Fruit fly (Drosophila melanogaster) whole organism, embryonic: ENCODE data around the gene sol.
A peak's percentile ranks its signal among the peaks of the same experiment; 100 is the strongest.

Experiments used
- CG10274 ChIP-seq: fragments of 200-800 bp; sonication (Bioruptor generic); optimal IDR thresholded peaks from 3 replicates; lab custom pipeline; 2017; ENCODE audit warnings: missing biosample characterization, mild to moderate bottlenecking, missing genetic modification characterization
- CG1233 ChIP-seq: fragments of 200-800 bp; sonication (Bioruptor generic); optimal IDR thresholded peaks from 4 replicates; lab custom pipeline; 2018; ENCODE audit warnings: missing biosample characterization, mild to moderate bottlenecking, missing genetic modification characterization
- CG12659 ChIP-seq: fragments of 200-800 bp; sonication (Bioruptor generic); optimal IDR thresholded peaks from 3 replicates; lab custom pipeline; 2017; ENCODE audit warnings: mild to moderate bottlenecking, missing biosample characterization, missing genetic modification reagents, missing genetic modification characterization
- CG13894 ChIP-seq: fragments of 200-800 bp; sonication (Bioruptor generic); optimal IDR thresholded peaks from 3 replicates; lab custom pipeline; 2018; ENCODE audit warnings: missing biosample characterization, mild to moderate bottlenecking, missing genetic modification characterization, moderate library complexity
- CG17359 ChIP-seq: fragments of 200-800 bp; sonication (Bioruptor generic); optimal IDR thresholded peaks from 3 replicates; lab custom pipeline; 2018; ENCODE audit warnings: missing biosample characterization, mild to moderate bottlenecking, missing genetic modification characterization, moderate library complexity
- CG1792 ChIP-seq: fragments of 200-800 bp; sonication (Bioruptor generic); optimal IDR thresholded peaks from 2 replicates; lab custom pipeline; 2016; ENCODE audit warnings: missing biosample characterization, missing genetic modification characterization
- CG1832 ChIP-seq: fragments of 200-800 bp; sonication (Bioruptor generic); optimal IDR thresholded peaks from 2 replicates; lab custom pipeline; 2017; ENCODE audit warnings: missing biosample characterization, mild to moderate bottlenecking, missing genetic modification characterization, inconsistent platforms
- CG18476 ChIP-seq: fragments of 200-800 bp; sonication (Bioruptor generic); optimal IDR thresholded peaks from 2 replicates; lab custom pipeline; 2016; ENCODE audit warnings: missing biosample characterization, mild to moderate bottlenecking, missing genetic modification characterization
- CG18764 ChIP-seq: fragments of 200-800 bp; sonication (Bioruptor generic); optimal IDR thresholded peaks from 3 replicates; lab custom pipeline; 2016; ENCODE audit warnings: missing biosample characterization, missing genetic modification characterization
- CG2129 ChIP-seq: fragments of 200-800 bp; sonication (Bioruptor generic); IDR thresholded peaks from 2 replicates; pipeline ENCODE4 v1.3.6; 2022; ENCODE audit warnings: missing biosample characterization, missing genetic modification characterization; ENCODE audit not compliant: partially characterized antibody
- CG2199 ChIP-seq: fragments of 200-800 bp; sonication (Bioruptor generic); IDR thresholded peaks from 3 replicates; pipeline ENCODE4 v1.3.6; 2022; ENCODE audit warnings: missing biosample characterization, missing genetic modification characterization
- CG2202 ChIP-seq: fragments of 200-800 bp; sonication (Bioruptor generic); optimal IDR thresholded peaks from 2 replicates; lab custom pipeline; 2018; ENCODE audit warnings: missing biosample characterization, mild to moderate bottlenecking, missing genetic modification characterization
- CG30403 ChIP-seq: fragments of 200-800 bp; sonication (Bioruptor generic); optimal IDR thresholded peaks from 3 replicates; lab custom pipeline; 2016; ENCODE audit warnings: missing biosample characterization, missing genetic modification characterization
- CG31365 ChIP-seq: fragments of 200-800 bp; sonication (Bioruptor generic); optimal IDR thresholded peaks from 2 replicates; lab custom pipeline; 2018; ENCODE audit warnings: missing biosample characterization, mild to moderate bottlenecking, missing genetic modification characterization
- CG6272 ChIP-seq: fragments of 200-800 bp; sonication (Bioruptor generic); IDR thresholded peaks from 2 replicates; pipeline ENCODE4 v1.3.6; 2022; ENCODE audit warnings: missing biosample characterization, missing genetic modification characterization
- CG6813 ChIP-seq: fragments of 200-800 bp; sonication (Bioruptor generic); optimal IDR thresholded peaks from 2 replicates; lab custom pipeline; 2017; ENCODE audit warnings: missing biosample characterization, missing genetic modification characterization, mild to moderate bottlenecking, moderate library complexity, missing genetic modification reagents
- CG6854 ChIP-seq: fragments of 200-800 bp; sonication (Bioruptor generic); optimal IDR thresholded peaks from 3 replicates; lab custom pipeline; 2017; ENCODE audit warnings: missing biosample characterization, mild to moderate bottlenecking, missing genetic modification characterization
- CG7357 ChIP-seq: fragments of 200-800 bp; sonication (Bioruptor generic); IDR thresholded peaks from 3 replicates; pipeline ENCODE4 v1.3.6; 2022; ENCODE audit warnings: missing biosample characterization, missing genetic modification characterization
- CG8944 ChIP-seq: fragments of 200-800 bp; sonication (Bioruptor generic); optimal IDR thresholded peaks from 3 replicates; lab custom pipeline; 2016; ENCODE audit warnings: missing biosample characterization, missing genetic modification characterization
- CG9609 ChIP-seq: fragments of 200-800 bp; sonication (Bioruptor generic); optimal IDR thresholded peaks from 3 replicates; lab custom pipeline; 2016; ENCODE audit warnings: missing biosample characterization, missing genetic modification characterization
- CG9817 ChIP-seq: fragments of 200-800 bp; sonication (Bioruptor generic); optimal IDR thresholded peaks from 2 replicates; lab custom pipeline; 2018; ENCODE audit warnings: missing biosample characterization, mild to moderate bottlenecking, missing genetic modification characterization, moderate library complexity
- Dip2 ChIP-seq: fragments of 200-800 bp; sonication (Bioruptor generic); IDR thresholded peaks from 2 replicates; pipeline ENCODE4 v1.3.6; 2022; ENCODE audit warnings: missing biosample characterization, missing genetic modification characterization
- E2f2 ChIP-seq: fragments of 200-800 bp; sonication (Bioruptor generic); IDR thresholded peaks from 2 replicates; pipeline ENCODE4 v1.3.6; 2022; ENCODE audit warnings: missing biosample characterization, missing genetic modification characterization
- Eip74EF ChIP-seq, 2 experiments: fragments of 200-800 bp in 1 of 2; fragments of >200 bp in 1 of 2; sonication (Bioruptor generic) in 1 of 2; optimal IDR thresholded peaks; 2 replicates each; lab custom pipeline; 2017 to 2019; ENCODE audit warnings: missing biosample characterization in 2 of 2, missing genetic modification characterization in 2 of 2, mild to moderate bottlenecking in 1 of 2, moderate library complexity in 1 of 2
- GATAe ChIP-seq: fragments of 200-800 bp; sonication (Bioruptor generic); conservative IDR thresholded peaks from 2 replicates; pipeline ENCODE4 v1.3.6; 2022; ENCODE audit warnings: missing biosample characterization, missing genetic modification characterization
- H2.0 ChIP-seq: fragments of 200-800 bp; sonication (Bioruptor generic); IDR thresholded peaks from 2 replicates; pipeline ENCODE4 v1.3.6; 2022; ENCODE audit warnings: missing biosample characterization, missing genetic modification characterization
- HLH4C ChIP-seq: fragments of 200-800 bp; sonication (Bioruptor generic); IDR thresholded peaks from 3 replicates; pipeline ENCODE4 v1.3.6; 2022; ENCODE audit warnings: missing biosample characterization, missing genetic modification characterization; ENCODE audit not compliant: partially characterized antibody
- HLHmδ ChIP-seq: fragments of 200-800 bp; sonication (Bioruptor generic); optimal IDR thresholded peaks from 2 replicates; lab custom pipeline; 2018; ENCODE audit warnings: missing biosample characterization, mild to moderate bottlenecking, missing genetic modification characterization, moderate library complexity
- Sry-β ChIP-seq: fragments of 200-800 bp; sonication (Bioruptor generic); optimal IDR thresholded peaks from 2 replicates; lab custom pipeline; 2018; ENCODE audit warnings: missing biosample characterization, mild to moderate bottlenecking, missing genetic modification characterization, moderate library complexity
- Xbp1 ChIP-seq: fragments of 200-800 bp; sonication (Bioruptor generic); optimal IDR thresholded peaks from 3 replicates; lab custom pipeline; 2016; ENCODE audit warnings: missing biosample characterization, mild to moderate bottlenecking, missing genetic modification characterization
- ac ChIP-seq: fragments of 200-800 bp; sonication (Bioruptor generic); optimal IDR thresholded peaks from 3 replicates; lab custom pipeline; 2017; ENCODE audit warnings: missing biosample characterization, mild to moderate bottlenecking, missing genetic modification characterization
- al ChIP-seq: fragments of 200-800 bp; sonication (Bioruptor generic); IDR thresholded peaks from 2 replicates; pipeline ENCODE4 v1.3.6; 2022; ENCODE audit warnings: missing biosample characterization, missing genetic modification characterization
- amos ChIP-seq: fragments of 200-800 bp; sonication (Bioruptor generic); IDR thresholded peaks from 2 replicates; pipeline ENCODE4 v1.3.6; 2022; ENCODE audit warnings: missing biosample characterization, missing genetic modification characterization; ENCODE audit not compliant: partially characterized antibody
- bsh ChIP-seq, 2 experiments: fragments of 200-800 bp; sonication (Bioruptor generic); optimal IDR thresholded peaks; 2 replicates each; lab custom pipeline; 2017 to 2018; ENCODE audit warnings: mild to moderate bottlenecking in 2 of 2, missing biosample characterization in 2 of 2, missing genetic modification characterization in 2 of 2, moderate library complexity in 1 of 2
- da ChIP-seq: fragments of 200-800 bp; sonication (Bioruptor generic); optimal IDR thresholded peaks from 2 replicates; lab custom pipeline; 2016; ENCODE audit warnings: missing biosample characterization, missing genetic modification characterization
- en ChIP-seq: fragments of 200-800 bp; sonication (Bioruptor generic); optimal IDR thresholded peaks from 2 replicates; lab custom pipeline; 2016; ENCODE audit warnings: missing biosample characterization, missing genetic modification characterization
- fd64A ChIP-seq: fragments of 200-800 bp; sonication (Bioruptor generic); optimal IDR thresholded peaks from 3 replicates; lab custom pipeline; 2018; ENCODE audit warnings: missing biosample characterization, mild to moderate bottlenecking, missing genetic modification characterization
- gem ChIP-seq: fragments of 200-800 bp; sonication (Bioruptor generic); optimal IDR thresholded peaks from 2 replicates; lab custom pipeline; 2019; ENCODE audit warnings: missing biosample characterization, mild to moderate bottlenecking, missing genetic modification characterization, moderate library complexity
- insv ChIP-seq, 2 experiments: fragments of 200-800 bp; sonication (Bioruptor generic); optimal IDR thresholded peaks; 3 replicates each; lab custom pipeline; 2016 to 2018; ENCODE audit warnings: missing biosample characterization in 2 of 2, missing genetic modification characterization in 2 of 2
- inv ChIP-seq: fragments of 200-800 bp; sonication (Bioruptor generic); IDR thresholded peaks from 2 replicates; pipeline ENCODE4 v1.3.6; 2022; ENCODE audit warnings: missing biosample characterization, missing genetic modification characterization; ENCODE audit not compliant: partially characterized antibody
- nerfin-1 ChIP-seq: fragments of 200-800 bp; sonication (Bioruptor generic); optimal IDR thresholded peaks from 3 replicates; lab custom pipeline; 2019; ENCODE audit warnings: missing biosample characterization, mild to moderate bottlenecking, missing genetic modification characterization, moderate library complexity
- pita ChIP-seq: fragments of 200-800 bp; sonication (Bioruptor generic); optimal IDR thresholded peaks from 2 replicates; lab custom pipeline; 2017; ENCODE audit warnings: missing biosample characterization, mild to moderate bottlenecking, missing genetic modification characterization
- pum ChIP-seq: fragments of 200-800 bp; sonication (Bioruptor generic); optimal IDR thresholded peaks from 2 replicates; lab custom pipeline; 2016; ENCODE audit warnings: missing biosample characterization, missing genetic modification characterization
- rib ChIP-seq: fragments of 200-800 bp; sonication (Bioruptor generic); IDR thresholded peaks from 2 replicates; pipeline ENCODE4 v1.3.6; 2022; ENCODE audit warnings: missing biosample characterization, missing genetic modification characterization
- row ChIP-seq: fragments of 200-800 bp; sonication (Bioruptor generic); IDR thresholded peaks from 3 replicates; pipeline ENCODE4 v1.3.6; 2022; ENCODE audit warnings: missing biosample characterization, missing genetic modification characterization
- sim ChIP-seq: fragments of 200-800 bp; sonication (Bioruptor generic); IDR thresholded peaks from 2 replicates; pipeline ENCODE4 v1.3.6; 2022; ENCODE audit warnings: missing biosample characterization, missing genetic modification characterization
- sqz ChIP-seq: fragments of 200-800 bp; sonication (Bioruptor generic); optimal IDR thresholded peaks from 3 replicates; lab custom pipeline; 2018; ENCODE audit warnings: missing biosample characterization, mild to moderate bottlenecking, missing genetic modification characterization
- ssp ChIP-seq: fragments of 200-800 bp; sonication (Bioruptor generic); IDR thresholded peaks from 2 replicates; pipeline ENCODE4 v1.3.6; 2022; ENCODE audit warnings: missing biosample characterization, missing genetic modification characterization
- tin ChIP-seq: fragments of 200-800 bp; sonication (Bioruptor generic); optimal IDR thresholded peaks from 3 replicates; lab custom pipeline; 2016; ENCODE audit warnings: missing biosample characterization, missing genetic modification characterization
- unc-4 ChIP-seq: fragments of 200-800 bp; sonication (Bioruptor generic); IDR thresholded peaks from 2 replicates; pipeline ENCODE4 v1.3.6; 2022; ENCODE audit warnings: missing biosample characterization, missing genetic modification characterization; ENCODE audit not compliant: partially characterized antibody
- z ChIP-seq: fragments of 200-800 bp; sonication (Bioruptor generic); IDR thresholded peaks from 3 replicates; pipeline ENCODE4 v1.3.6; 2022; ENCODE audit warnings: missing biosample characterization, missing genetic modification characterization

The sol gene

dm6 chrX:21315852-21316251 lies 34.2 kb upstream of the sol start, which contains the start of gene Rpt6 (continued):
- TF ChIP-seq CG17359 (tag; lab: Kevin White, UChicago) (no peak), z (no peak), sqz (GFP tag; lab: Kevin White, UChicago) (no peak), CG9609 (GFP tag; lab: Kevin White, UChicago) (no peak), fd64A (GFP tag; lab: Kevin White, UChicago) (no peak), bsh (GFP tag; optimal IDR thresholded peaks at IDR 0.05; lab: Kevin White, UChicago) (no peak), Xbp1 (GFP tag; lab: Kevin White, UChicago) (no peak), pum (GFP tag; lab: Kevin White, UChicago) (no peak), en (GFP tag; lab: Kevin White, UChicago) (no peak), CG8944 (GFP tag; lab: Kevin White, UChicago) (no peak), row (GFP tag; lab: Robert Waterston, UW) (peak; percentile 44; the same call in 2 of the 3 replicates), CG31365 (no peak), CG30403 (no peak), CG7357 (GFP tag; lab: Robert Waterston, UW) (no peak), sim (GFP tag; lab: Robert Waterston, UW) (no peak), HLHmδ (no peak), CG12659 (GFP tag; lab: Kevin White, UChicago) (peak; percentile 39), CG1792 (GFP tag; lab: Kevin White, UChicago) (no peak), CG2202 (no peak), tin (GFP tag; lab: Kevin White, UChicago) (no peak), CG1233 (GFP tag; lab: Kevin White, UChicago) (no peak), CG18764 (GFP tag; lab: Kevin White, UChicago) (no peak), inv (GFP tag; lab: Robert Waterston, UW) (peak; percentile 67), CG1832 (GFP tag; lab: Kevin White, UChicago) (no peak), CG2129 (0 out of 2 replicates have a peak, but pooled peaks have one; percentile 26), CG10274 (GFP tag; lab: Kevin White, UChicago) (no peak), ssp (no peak), HLH4C (peak; percentile 80), CG6854 (GFP tag; lab: Kevin White, UChicago) (no peak), GATAe (GFP tag; lab: Robert Waterston, UW) (no peak), CG6813 (no peak), rib (GFP tag; lab: Robert Waterston, UW) (no peak), nerfin-1 (tag; lab: Kevin White, UChicago) (no peak), pita (GFP tag; lab: Kevin White, UChicago) (peak; percentile 43), Sry-β (GFP tag; lab: Kevin White, UChicago) (peak; percentile 66), ac (GFP tag; lab: Kevin White, UChicago) (no peak), insv (GFP tag; optimal IDR thresholded peaks at IDR 0.05; lab: Kevin White, UChicago) (no peak), unc-4 (GFP tag; lab: Robert Waterston, UW) (peak; percentile 74), CG18476 (GFP tag; lab: Kevin White, UChicago) (no peak), Dip2 (GFP tag; lab: Robert Waterston, UW) (no peak), gem (no peak), CG2199 (no peak), CG13894 (no peak), H2.0 (GFP tag; lab: Robert Waterston, UW) (no peak), amos (GFP tag; lab: Robert Waterston, UW) (peak; percentile 81), E2f2 (GFP tag; lab: Robert Waterston, UW) (peak; percentile 69), Eip74EF (GFP tag; optimal IDR thresholded peaks at IDR 0.05; lab: Kevin White, UChicago) (no peak), al (no peak), CG6272 (no peak), da (GFP tag; lab: Kevin White, UChicago) (no peak), CG9817 (tag; lab: Kevin White, UChicago) (no peak)
